Fruit fly (Drosophila melanogaster) whole organism, embryonic: ENCODE data around the gene CG7601.

Source experiments
- Adf1 ChIP-seq: fragments of 200-800 bp; sonication (Bioruptor generic); IDR thresholded peaks from 2 replicates; pipeline ENCODE4 v1.3.6; 2022; ENCODE audit warnings: missing biosample characterization, missing genetic modification characterization
- Antp ChIP-seq: fragments of 200-800 bp; sonication (Bioruptor generic); optimal IDR thresholded peaks from 3 replicates; lab custom pipeline; 2016; ENCODE audit warnings: missing biosample characterization, missing genetic modification characterization
- Asciz ChIP-seq: fragments of 200-800 bp; sonication (Bioruptor generic); optimal IDR thresholded peaks from 2 replicates; lab custom pipeline; 2017; ENCODE audit warnings: missing biosample characterization, mild to moderate bottlenecking, missing genetic modification characterization, missing genetic modification reagents
- Blimp-1 ChIP-seq: fragments of 200-800 bp; sonication (Bioruptor generic); optimal IDR thresholded peaks from 3 replicates; lab custom pipeline; 2018; ENCODE audit warnings: missing biosample characterization, missing genetic modification characterization, mild to moderate bottlenecking, moderate library complexity, missing genetic modification reagents
- CG12236 ChIP-seq: fragments of 200-800 bp; sonication (Bioruptor generic); optimal IDR thresholded peaks from 2 replicates; lab custom pipeline; 2016; ENCODE audit warnings: missing biosample characterization, missing genetic modification characterization
- CG12942 ChIP-seq: fragments of 200-800 bp; sonication (Bioruptor generic); optimal IDR thresholded peaks from 3 replicates; lab custom pipeline; 2016; ENCODE audit warnings: missing biosample characterization, missing genetic modification characterization
- CG13624 ChIP-seq: fragments of 200-800 bp; sonication (Bioruptor generic); optimal IDR thresholded peaks from 2 replicates; lab custom pipeline; 2016; ENCODE audit warnings: missing biosample characterization, missing genetic modification characterization
- CG14050 ChIP-seq: fragments of 200-800 bp; sonication (Bioruptor generic); IDR thresholded peaks from 3 replicates; pipeline ENCODE4 v1.3.6; 2022; ENCODE audit warnings: missing biosample characterization, missing genetic modification characterization
- CG15696 ChIP-seq: fragments of 200-800 bp; sonication (Bioruptor generic); optimal IDR thresholded peaks from 2 replicates; lab custom pipeline; 2019; ENCODE audit warnings: missing biosample characterization, mild to moderate bottlenecking, missing genetic modification characterization, moderate library complexity
- CG2120 ChIP-seq: fragments of 200-800 bp; sonication (Bioruptor generic); optimal IDR thresholded peaks from 3 replicates; lab custom pipeline; 2016; ENCODE audit warnings: missing biosample characterization, missing genetic modification characterization
- CG2889 ChIP-seq: fragments of 200-800 bp; sonication (Bioruptor generic); IDR thresholded peaks from 3 replicates; pipeline ENCODE4 v1.3.6; 2022; ENCODE audit warnings: missing biosample characterization, missing genetic modification characterization
- CG30431 ChIP-seq: fragments of 200-800 bp; sonication (Bioruptor generic); optimal IDR thresholded peaks from 2 replicates; lab custom pipeline; 2017; ENCODE audit warnings: missing biosample characterization, missing genetic modification characterization
- CG32532 ChIP-seq: fragments of 200-800 bp; sonication (Bioruptor generic); IDR thresholded peaks from 2 replicates; pipeline ENCODE4 v1.3.6; 2022; ENCODE audit warnings: missing biosample characterization, missing genetic modification characterization
- CG3838 ChIP-seq: fragments of 200-800 bp; sonication (Bioruptor generic); optimal IDR thresholded peaks from 3 replicates; lab custom pipeline; 2016; ENCODE audit warnings: missing biosample characterization, missing genetic modification characterization
- CG4707 ChIP-seq: fragments of 200-800 bp; sonication (Bioruptor generic); optimal IDR thresholded peaks from 2 replicates; lab custom pipeline; 2018; ENCODE audit warnings: missing biosample characterization, mild to moderate bottlenecking, missing genetic modification characterization, moderate library complexity
- CG5180 ChIP-seq: fragments of 200-800 bp; sonication (Bioruptor generic); optimal IDR thresholded peaks from 3 replicates; lab custom pipeline; 2017; ENCODE audit warnings: missing biosample characterization, missing genetic modification characterization, mild to moderate bottlenecking, moderate library complexity, missing genetic modification reagents
- CG7372 ChIP-seq: fragments of 200-800 bp; sonication (Bioruptor generic); IDR thresholded peaks from 2 replicates; pipeline ENCODE4 v1.3.6; 2022; ENCODE audit warnings: missing biosample characterization, missing genetic modification characterization
- CG7987 ChIP-seq: fragments of 200-800 bp; sonication (Bioruptor generic); optimal IDR thresholded peaks from 2 replicates; lab custom pipeline; 2018; ENCODE audit warnings: missing biosample characterization, mild to moderate bottlenecking, missing genetic modification characterization, moderate library complexity
- CG8478 ChIP-seq: fragments of >200 bp; optimal IDR thresholded peaks from 2 replicates; lab custom pipeline; 2018
- CkIIα-i1 ChIP-seq: fragments of 200-800 bp; sonication (Bioruptor generic); IDR thresholded peaks from 2 replicates; pipeline ENCODE4 v1.3.6; 2022; ENCODE audit warnings: missing biosample characterization, missing genetic modification characterization
- Dfd ChIP-seq, 2 experiments: fragments of >200 bp; optimal IDR thresholded peaks; 2 replicates each; lab custom pipeline; 2017; ENCODE audit warnings: missing biosample characterization in 2 of 2, missing genetic modification characterization in 2 of 2
- Drgx ChIP-seq: fragments of 200-800 bp; sonication (Bioruptor generic); IDR thresholded peaks from 2 replicates; pipeline ENCODE4 v1.3.6; 2022; ENCODE audit warnings: missing biosample characterization, missing genetic modification characterization
- Fer3 ChIP-seq: fragments of 200-800 bp; sonication (Bioruptor generic); optimal IDR thresholded peaks from 2 replicates; lab custom pipeline; 2018; ENCODE audit warnings: missing biosample characterization, mild to moderate bottlenecking, missing genetic modification characterization, moderate library complexity
- Hmx ChIP-seq: fragments of 200-800 bp; sonication (Bioruptor generic); optimal IDR thresholded peaks from 2 replicates; lab custom pipeline; 2016; ENCODE audit warnings: missing biosample characterization, missing genetic modification characterization
- NfI ChIP-seq: fragments of 200-800 bp; sonication (Bioruptor generic); optimal IDR thresholded peaks from 3 replicates; lab custom pipeline; 2018; ENCODE audit warnings: missing biosample characterization, mild to moderate bottlenecking, missing genetic modification characterization, moderate library complexity
- Poxn ChIP-seq: fragments of 200-800 bp; sonication (Bioruptor generic); IDR thresholded peaks from 2 replicates; pipeline ENCODE4 v1.3.6; 2022; ENCODE audit warnings: missing biosample characterization, missing genetic modification characterization
- Ravus ChIP-seq: fragments of 200-800 bp; sonication (Bioruptor generic); IDR thresholded peaks from 2 replicates; pipeline ENCODE4 v1.3.6; 2022; ENCODE audit warnings: missing biosample characterization, missing genetic modification characterization
- Rfx ChIP-seq: fragments of 200-800 bp; sonication (Bioruptor generic); IDR thresholded peaks from 2 replicates; pipeline ENCODE4 v1.3.6; 2022; ENCODE audit warnings: missing biosample characterization, missing genetic modification characterization
- Rx ChIP-seq: fragments of 200-800 bp; sonication (Bioruptor generic); IDR thresholded peaks from 2 replicates; pipeline ENCODE4 v1.3.6; 2022; ENCODE audit warnings: missing biosample characterization, missing genetic modification characterization
- Trl ChIP-seq, 3 experiments: fragments of >200 bp in 2 of 3; fragments of 200-800 bp in 1 of 3; sonication (Bioruptor generic) in 1 of 3; optimal IDR thresholded peaks; 2 replicates in 1 of 3; 3 replicates in 2 of 3; lab custom pipeline; 2016 to 2017; ENCODE audit warnings: missing biosample characterization in 1 of 3, missing genetic modification characterization in 1 of 3
- abd-A ChIP-seq: fragments of 200-800 bp; sonication (Bioruptor generic); optimal IDR thresholded peaks from 3 replicates; lab custom pipeline; 2019; ENCODE audit warnings: missing biosample characterization, mild to moderate bottlenecking, missing genetic modification characterization, moderate library complexity
- bcd ChIP-seq: fragments of 200-800 bp; sonication (Bioruptor generic); optimal IDR thresholded peaks from 2 replicates; lab custom pipeline; 2017; ENCODE audit warnings: missing biosample characterization, mild to moderate bottlenecking, missing genetic modification characterization
- bowl ChIP-seq: fragments of 200-800 bp; sonication (Bioruptor generic); IDR thresholded peaks from 2 replicates; pipeline ENCODE4 v1.3.6; 2022; ENCODE audit warnings: missing biosample characterization, missing genetic modification characterization
- br ChIP-seq: fragments of >200 bp; optimal IDR thresholded peaks from 2 replicates; lab custom pipeline; 2017
- cad ChIP-seq: fragments of >200 bp; optimal IDR thresholded peaks from 2 replicates; lab custom pipeline; 2017; ENCODE audit warnings: missing biosample characterization, missing genetic modification characterization
- cato ChIP-seq: fragments of 200-800 bp; sonication (Bioruptor generic); optimal IDR thresholded peaks from 2 replicates; lab custom pipeline; 2016; ENCODE audit warnings: missing biosample characterization, missing genetic modification characterization, borderline replicate concordance
- ci ChIP-seq: fragments of 200-800 bp; sonication (Bioruptor generic); IDR thresholded peaks from 3 replicates; pipeline ENCODE4 v1.3.6; 2022; ENCODE audit warnings: missing biosample characterization, missing genetic modification characterization
- dimm ChIP-seq: fragments of 200-800 bp; sonication (Bioruptor generic); IDR thresholded peaks from 2 replicates; pipeline ENCODE4 v1.3.6; 2022; ENCODE audit warnings: missing biosample characterization, missing genetic modification characterization
- disco-r ChIP-seq: fragments of 200-800 bp; sonication (Bioruptor generic); optimal IDR thresholded peaks from 2 replicates; lab custom pipeline; 2016; ENCODE audit warnings: missing biosample characterization, missing genetic modification characterization
- dmrt99B ChIP-seq: fragments of 200-800 bp; sonication (Bioruptor generic); optimal IDR thresholded peaks from 2 replicates; lab custom pipeline; 2018; ENCODE audit warnings: missing biosample characterization, mild to moderate bottlenecking, missing genetic modification characterization, moderate library complexity
- emc ChIP-seq: fragments of 200-800 bp; sonication (Bioruptor generic); optimal IDR thresholded peaks from 2 replicates; lab custom pipeline; 2016; ENCODE audit warnings: missing biosample characterization, missing genetic modification characterization
- exex ChIP-seq: fragments of 200-800 bp; sonication (Bioruptor generic); optimal IDR thresholded peaks from 4 replicates; lab custom pipeline; 2018; ENCODE audit warnings: missing biosample characterization, mild to moderate bottlenecking, missing genetic modification characterization, moderate library complexity
- klu ChIP-seq: fragments of 200-800 bp; sonication (Bioruptor generic); IDR thresholded peaks from 2 replicates; pipeline ENCODE4 v1.3.6; 2022; ENCODE audit warnings: missing biosample characterization, missing genetic modification characterization
- luna ChIP-seq: fragments of 200-800 bp; sonication (Bioruptor generic); optimal IDR thresholded peaks from 2 replicates; lab custom pipeline; 2016; ENCODE audit warnings: missing biosample characterization, missing genetic modification characterization
- onecut ChIP-seq: fragments of 200-800 bp; sonication (Bioruptor generic); IDR thresholded peaks from 2 replicates; pipeline ENCODE4 v1.3.6; 2022; ENCODE audit warnings: missing biosample characterization, missing genetic modification characterization
- pan ChIP-seq, 4 experiments: fragments of >200 bp in 3 of 4; fragments of 200-800 bp in 1 of 4; sonication (Bioruptor generic) in 1 of 4; optimal IDR thresholded peaks in 3 of 4; IDR thresholded peaks in 1 of 4; 2 replicates each; pipeline versions ENCODE4 v1.3.6 to Lab custom; 2017 to 2022; ENCODE audit warnings: missing biosample characterization in 2 of 4, missing genetic modification characterization in 2 of 4, mixed read lengths in 1 of 4
- pho ChIP-seq: fragments of 200-800 bp; sonication (Bioruptor generic); optimal IDR thresholded peaks from 2 replicates; lab custom pipeline; 2016; ENCODE audit warnings: missing biosample characterization, missing genetic modification characterization
- seq ChIP-seq: fragments of 200-800 bp; sonication (Bioruptor generic); IDR thresholded peaks from 2 replicates; pipeline ENCODE4 v1.3.6; 2022; ENCODE audit warnings: missing biosample characterization, missing genetic modification characterization
- tio ChIP-seq: fragments of 200-800 bp; sonication (Bioruptor generic); optimal IDR thresholded peaks from 2 replicates; lab custom pipeline; 2017; ENCODE audit warnings: missing biosample characterization, missing genetic modification characterization, inconsistent platforms
- tup ChIP-seq: fragments of 200-800 bp; sonication (Bioruptor generic); optimal IDR thresholded peaks from 2 replicates; lab custom pipeline; 2016; ENCODE audit warnings: missing biosample characterization, mild to moderate bottlenecking, missing genetic modification characterization, moderate library complexity
- wek ChIP-seq: fragments of 200-800 bp; sonication (Bioruptor generic); optimal IDR thresholded peaks from 3 replicates; lab custom pipeline; 2018; ENCODE audit warnings: missing biosample characterization, mild to moderate bottlenecking, missing genetic modification characterization, moderate library complexity

The CG7601 gene

dm6 chr3R:29773833-29774324, 37.3 kb upstream of the CG7601 start (continued):
- TF ChIP-seq exex (tag; lab: Kevin White, UChicago), result peak; percentile 65
- TF ChIP-seq onecut (GFP tag; lab: Robert Waterston, UW), result peak; percentile 10; the same call in 1 of the 2 replicates
- peak; percentile 84 for TF ChIP-seq Fer3
- TF ChIP-seq bowl (GFP tag; lab: Robert Waterston, UW), result no peak
- TF ChIP-seq CkIIα-i1 (GFP tag; lab: Robert Waterston, UW), result no peak
- peak; percentile 47 for TF ChIP-seq CG15696 (tag; lab: Kevin White, UChicago)
- peak; percentile 48 for TF ChIP-seq disco-r
- TF ChIP-seq CG3838 (GFP tag; lab: Kevin White, UChicago), result no peak
- no peak for TF ChIP-seq dimm
- TF ChIP-seq CG7987 (GFP tag; lab: Kevin White, UChicago), result peak; percentile 0
- TF ChIP-seq CG5180, result peak; percentile 9
- TF ChIP-seq CG14050, result peak; percentile 63; the same call in 2 of the 3 replicates
- TF ChIP-seq Ravus (GFP tag; lab: Robert Waterston, UW), result no peak
- no peak for TF ChIP-seq CG4707 (GFP tag; lab: Kevin White, UChicago)
- peak; percentile 49; the same call in 1 of the 2 replicates for TF ChIP-seq seq (GFP tag; lab: Robert Waterston, UW)
- TF ChIP-seq pho (GFP tag; lab: Kevin White, UChicago), result peak; percentile 86
- TF ChIP-seq Asciz (GFP tag; lab: Kevin White, UChicago), result no peak
- TF ChIP-seq CG7372 (GFP tag; lab: Robert Waterston, UW), result peak; percentile 73
- TF ChIP-seq Adf1 (GFP tag; lab: Robert Waterston, UW), result no peak; the same call in 1 of the 2 replicates
- TF ChIP-seq CG30431, result peak; percentile 59
- TF ChIP-seq CG12942 (GFP tag; lab: Kevin White, UChicago), result peak; percentile 53
- no peak for TF ChIP-seq Trl (optimal IDR thresholded peaks at IDR 0.05; lab: Kevin White, UChicago)
- peak; percentile 40 for TF ChIP-seq Trl (GFP tag; optimal IDR thresholded peaks at IDR 0.05; lab: Kevin White, UChicago)
- peak; percentile 31 for TF ChIP-seq CG12236 (GFP tag; lab: Kevin White, UChicago)
- TF ChIP-seq Rfx, result peak; percentile 89
- TF ChIP-seq Dfd (GFP tag; optimal IDR thresholded peaks at IDR 0.05; lab: Kevin White, UChicago), result no peak
- TF ChIP-seq tup, result no peak
- TF ChIP-seq tio, result peak; percentile 67
- peak; percentile 40 for TF ChIP-seq Hmx (GFP tag; lab: Kevin White, UChicago)
- TF ChIP-seq CG32532 (GFP tag; lab: Robert Waterston, UW), result peak; percentile 82
- TF ChIP-seq Blimp-1 (GFP tag; lab: Kevin White, UChicago), result peak; percentile 37
- TF ChIP-seq pan (optimal IDR thresholded peaks at IDR 0.05; lab: Kevin White, UChicago), result no peak
- peak in 1 of 2 experiments; percentile 52 for TF ChIP-seq pan (GFP tag; optimal IDR thresholded peaks at IDR 0.05 in 1 of 2, IDR thresholded peaks at IDR 0.05 in 1 of 2)
- peak; percentile 37; the same call in 1 of the 3 replicates for TF ChIP-seq CG2889
- TF ChIP-seq wek (GFP tag; lab: Kevin White, UChicago), result peak; percentile 0
- no peak for TF ChIP-seq abd-A (tag; lab: Kevin White, UChicago)
- peak; percentile 74 for TF ChIP-seq Antp (GFP tag; lab: Kevin White, UChicago)
- peak; percentile 67 for TF ChIP-seq dmrt99B (tag; lab: Kevin White, UChicago)
- peak; percentile 4 for TF ChIP-seq cato
- peak; percentile 59 for TF ChIP-seq ci
- TF ChIP-seq CG2120, result peak; percentile 92
- peak; percentile 78 for TF ChIP-seq CG13624
- no peak for TF ChIP-seq br (lab: Kevin White, UChicago)
- TF ChIP-seq CG8478 (lab: Kevin White, UChicago), result no peak
- TF ChIP-seq luna (GFP tag; lab: Kevin White, UChicago), result peak; percentile 41
- TF ChIP-seq NfI (GFP tag; lab: Kevin White, UChicago), result peak; percentile 77
- peak; percentile 31; the same call in 1 of the 2 replicates for TF ChIP-seq Rx (GFP tag; lab: Robert Waterston, UW)
- peak; percentile 71 for TF ChIP-seq Drgx (GFP tag; lab: Robert Waterston, UW)
- TF ChIP-seq klu (GFP tag; lab: Robert Waterston, UW), result peak; percentile 74
- peak; percentile 68 for TF ChIP-seq emc
- TF ChIP-seq Poxn, result peak; percentile 57; the same call in 1 of the 2 replicates
- no peak for TF ChIP-seq cad (GFP tag; lab: Kevin White, UChicago)
- TF ChIP-seq bcd, result peak; percentile 74
